Fruit fly (Drosophila melanogaster): ENCODE measurements around the gene CG32284.
A peak's percentile ranks its signal among the peaks of the same experiment; 100 is the strongest.

CG32284 gene

dm6 chr3L:3222643-3223389 is 36.4 kb downstream of the CG32284 start, which contains the start of the genes RpL28 and eIF1:
RpL28 (minus strand) TSS chr3L:3222960.
eIF1 (plus strand) TSS chr3L:3223341.
- TF ChIP-seq Dif (GFP tag; optimal IDR thresholded peaks at IDR 0.05; ENCODE audit: partially characterized antibody) (peak; percentile 14), Hnf4 (GFP tag; optimal IDR thresholded peaks at IDR 0.05) (peak; percentile 82), psq (GFP tag; optimal IDR thresholded peaks at IDR 0.05) (peak; percentile 75), sv (GFP tag; optimal IDR thresholded peaks at IDR 0.05) (peak; percentile 92), dl (GFP tag; optimal IDR thresholded peaks at IDR 0.05; ENCODE audit: insufficient read depth in 1 of 2, partially characterized antibody in 2 of 2) (no peak), Rel (GFP tag; optimal IDR thresholded peaks at IDR 0.05) (no peak), Rel (tag; optimal IDR thresholded peaks at IDR 0.05) (peak; percentile 59), HLH106 (tag; optimal IDR thresholded peaks at IDR 0.05) (peak; percentile 86), jim (GFP tag; optimal IDR thresholded peaks at IDR 0.05) (no peak), brk (GFP tag; optimal IDR thresholded peaks at IDR 0.05) (no peak), CG32264 (GFP tag; optimal IDR thresholded peaks at IDR 0.05) (peak; percentile 65), sage (GFP tag; optimal IDR thresholded peaks at IDR 0.05) (no peak), usp (GFP tag; optimal IDR thresholded peaks at IDR 0.05) (no peak), ey (GFP tag; optimal IDR thresholded peaks at IDR 0.05) (peak; percentile 66), CG9705 (GFP tag; optimal IDR thresholded peaks at IDR 0.05) (peak; percentile 92), Dfd (GFP tag; optimal IDR thresholded peaks at IDR 0.05) (no peak), dmrt93B (GFP tag; optimal IDR thresholded peaks at IDR 0.05) (peak; percentile 96), fru (GFP tag; optimal IDR thresholded peaks at IDR 0.05) (peak; percentile 55), N (GFP tag; optimal IDR thresholded peaks at IDR 0.05) (no peak), h (GFP tag; optimal IDR thresholded peaks at IDR 0.05) (peak; percentile 89), rgr (GFP tag; optimal IDR thresholded peaks at IDR 0.05) (peak; percentile 96), dsf (GFP tag; optimal IDR thresholded peaks at IDR 0.05; ENCODE audit: borderline replicate concordance) (peak; percentile 83), foxo (GFP tag; optimal IDR thresholded peaks at IDR 0.05) (peak in 1 of 2 experiments; percentile 90), Mio (GFP tag; optimal IDR thresholded peaks at IDR 0.05) (peak; percentile 85), Hr78 (GFP tag; optimal IDR thresholded peaks at IDR 0.05) (no peak), tai (GFP tag; optimal IDR thresholded peaks at IDR 0.05) (no peak), pan (optimal IDR thresholded peaks at IDR 0.05) (no peak), CrebA (GFP tag; optimal IDR thresholded peaks at IDR 0.05; ENCODE audit: borderline replicate concordance) (no peak), Myc (optimal IDR thresholded peaks at IDR 0.05) (peak; percentile 65), Jra (GFP tag; optimal IDR thresholded peaks at IDR 0.05) (peak; percentile 84), Hr83 (GFP tag; optimal IDR thresholded peaks at IDR 0.05; ENCODE audit: poor library complexity, severe bottlenecking) (peak; percentile 99), br (GFP tag; optimal IDR thresholded peaks at IDR 0.05) (peak; percentile 66), lola (GFP tag; optimal IDR thresholded peaks at IDR 0.05) (no peak), Vsx2 (GFP tag; optimal IDR thresholded peaks at IDR 0.05; ENCODE audit: partially characterized antibody) (no peak), woc (GFP tag; optimal IDR thresholded peaks at IDR 0.05) (peak; percentile 45), Sp1 (GFP tag; optimal IDR thresholded peaks at IDR 0.05) (peak; percentile 91), GATAd (GFP tag; optimal IDR thresholded peaks at IDR 0.05) (no peak), Abd-B (GFP tag; optimal IDR thresholded peaks at IDR 0.05) (no peak), OdsH (GFP tag; optimal IDR thresholded peaks at IDR 0.05) (peak; percentile 84)

dm6 chr3L:3223390-3223914 is 37.0 kb downstream of the CG32284 start:
- TF ChIP-seq lola (GFP tag; optimal IDR thresholded peaks at IDR 0.05) (no peak), GATAd (GFP tag; optimal IDR thresholded peaks at IDR 0.05) (no peak), fru (GFP tag; optimal IDR thresholded peaks at IDR 0.05) (no peak), sv (GFP tag; optimal IDR thresholded peaks at IDR 0.05) (no peak), rgr (GFP tag; optimal IDR thresholded peaks at IDR 0.05) (no peak), Vsx2 (GFP tag; optimal IDR thresholded peaks at IDR 0.05; ENCODE audit: partially characterized antibody) (no peak), woc (GFP tag; optimal IDR thresholded peaks at IDR 0.05) (no peak), Dif (GFP tag; optimal IDR thresholded peaks at IDR 0.05; ENCODE audit: partially characterized antibody) (no peak), brk (GFP tag; optimal IDR thresholded peaks at IDR 0.05) (no peak), dl (GFP tag; optimal IDR thresholded peaks at IDR 0.05; ENCODE audit: insufficient read depth in 1 of 2, partially characterized antibody in 2 of 2) (no peak), HLH106 (tag; optimal IDR thresholded peaks at IDR 0.05) (no peak), jim (GFP tag; optimal IDR thresholded peaks at IDR 0.05) (no peak), Jra (GFP tag; optimal IDR thresholded peaks at IDR 0.05) (no peak), CG9705 (GFP tag; optimal IDR thresholded peaks at IDR 0.05) (no peak), foxo (GFP tag; optimal IDR thresholded peaks at IDR 0.05) (no peak), pan (optimal IDR thresholded peaks at IDR 0.05) (no peak), ey (GFP tag; optimal IDR thresholded peaks at IDR 0.05) (no peak), Hnf4 (GFP tag; optimal IDR thresholded peaks at IDR 0.05) (no peak), dmrt93B (GFP tag; optimal IDR thresholded peaks at IDR 0.05) (no peak), Hr78 (GFP tag; optimal IDR thresholded peaks at IDR 0.05) (no peak)
